Worm (Caenorhabditis elegans) whole organism, L4 larva: ENCODE measurements around the gene T21B10.4.

Experiments used
- dpl-1 ChIP-seq: fragments of 150-350 bp; optimal IDR thresholded peaks from 2 replicates; lab custom pipeline; 2014; ENCODE audit warnings: missing biosample characterization, missing genetic modification reagents, missing genetic modification characterization
- lsy-2 ChIP-seq, 2 experiments: fragments of 150-350 bp in 1 of 2; sonication (generic microtip) in 1 of 2; optimal IDR thresholded peaks; 2 replicates each; lab custom pipeline; 2014 to 2017; ENCODE audit warnings: missing biosample characterization in 2 of 2, missing genetic modification characterization in 2 of 2
- php-3 ChIP-seq: fragments of 200-800 bp; sonication (Bioruptor generic); IDR thresholded peaks from 2 replicates; pipeline ENCODE4 v1.3.6; 2022; ENCODE audit warnings: missing genetic modification reagents, missing genetic modification characterization, missing compliant biosample characterization
- snpc-4 ChIP-seq: fragments of 150-350 bp; optimal IDR thresholded peaks from 2 replicates; lab custom pipeline; 2014; ENCODE audit warnings: missing biosample characterization, missing genetic modification characterization
- spr-1 ChIP-seq: sonication (generic microtip); optimal IDR thresholded peaks from 2 replicates; lab custom pipeline; 2016; ENCODE audit warnings: mild to moderate bottlenecking, missing genetic modification characterization, missing compliant biosample characterization
- zag-1 ChIP-seq: fragments of 150-350 bp; optimal IDR thresholded peaks from 2 replicates; lab custom pipeline; 2014; ENCODE audit warnings: missing biosample characterization, missing genetic modification characterization

ce11 chrII:8962206-8962605, 21.5 kb downstream of the T21B10.4 start:
- TF ChIP-seq zag-1 (no peak), snpc-4 (tag; lab: Kevin White, UChicago) (no peak), spr-1 (tag; lab: Kevin White, UChicago) (no peak), php-3 (GFP tag; lab: Robert Waterston, UW) (no peak), dpl-1 (GFP tag; lab: Kevin White, UChicago) (no peak), lsy-2 (tag; optimal IDR thresholded peaks at IDR 0.05; lab: Kevin White, UChicago) (peak in 1 of 2 experiments; percentile 11)
